Fruit fly (Drosophila melanogaster) whole organism, prepupa: ENCODE results near the gene CG15747.

Experiments
- CG10631 ChIP-seq: fragments of 200-800 bp; sonication (Bioruptor generic); optimal IDR thresholded peaks from 2 replicates; lab custom pipeline; 2016; ENCODE audit warnings: missing biosample characterization, missing genetic modification characterization
- CG10669 ChIP-seq: fragments of 200-800 bp; sonication (Bioruptor generic); optimal IDR thresholded peaks from 3 replicates; lab custom pipeline; 2018; ENCODE audit warnings: missing biosample characterization, mild to moderate bottlenecking, missing genetic modification characterization, moderate library complexity
- CG11294 ChIP-seq: fragments of 200-800 bp; sonication (Bioruptor generic); IDR thresholded peaks from 2 replicates; pipeline ENCODE4 v1.3.6; 2022; ENCODE audit warnings: missing biosample characterization, missing genetic modification characterization
- CG11902 ChIP-seq: fragments of 200-800 bp; sonication (Bioruptor generic); optimal IDR thresholded peaks from 3 replicates; lab custom pipeline; 2016; ENCODE audit warnings: missing biosample characterization, missing genetic modification characterization
- CG15336 ChIP-seq: fragments of 200-800 bp; sonication (Bioruptor generic); IDR thresholded peaks from 2 replicates; pipeline ENCODE4 v1.3.6; 2022; ENCODE audit warnings: missing biosample characterization, missing genetic modification characterization
- CG1621 ChIP-seq: fragments of 200-800 bp; sonication (Bioruptor generic); optimal IDR thresholded peaks from 3 replicates; lab custom pipeline; 2018; ENCODE audit warnings: missing biosample characterization, mild to moderate bottlenecking, missing genetic modification characterization
- CG16779 ChIP-seq: fragments of 200-800 bp; sonication (Bioruptor generic); optimal IDR thresholded peaks from 3 replicates; lab custom pipeline; 2017; ENCODE audit warnings: missing biosample characterization, mild to moderate bottlenecking, missing genetic modification characterization
- CG3032 ChIP-seq: fragments of 200-800 bp; optimal IDR thresholded peaks from 2 replicates; lab custom pipeline; 2019; ENCODE audit warnings: missing biosample characterization, mild to moderate bottlenecking, missing genetic modification characterization, moderate library complexity
- CG31627 ChIP-seq: fragments of 200-800 bp; sonication (Bioruptor generic); optimal IDR thresholded peaks from 3 replicates; lab custom pipeline; 2016; ENCODE audit warnings: missing biosample characterization, missing genetic modification characterization
- CG3919 ChIP-seq: fragments of 200-800 bp; sonication (Bioruptor generic); optimal IDR thresholded peaks from 3 replicates; lab custom pipeline; 2016; ENCODE audit warnings: missing biosample characterization, missing genetic modification characterization
- CG4318 ChIP-seq: fragments of 200-800 bp; sonication (Bioruptor generic); optimal IDR thresholded peaks from 3 replicates; lab custom pipeline; 2017; ENCODE audit warnings: missing biosample characterization, mild to moderate bottlenecking, missing genetic modification characterization
- CG6163 ChIP-seq: fragments of 200-800 bp; sonication (Bioruptor generic); IDR thresholded peaks from 3 replicates; pipeline ENCODE4 v1.3.6; 2022; ENCODE audit warnings: missing biosample characterization, missing genetic modification characterization
- CG6276 ChIP-seq: fragments of 200-800 bp; sonication (Bioruptor generic); optimal IDR thresholded peaks from 2 replicates; lab custom pipeline; 2017; ENCODE audit warnings: missing biosample characterization, mild to moderate bottlenecking, missing genetic modification characterization
- CG6792 ChIP-seq: fragments of 200-800 bp; sonication (Bioruptor generic); optimal IDR thresholded peaks from 3 replicates; lab custom pipeline; 2016; ENCODE audit warnings: missing biosample characterization, missing genetic modification characterization
- CG6808 ChIP-seq: fragments of 200-800 bp; sonication (Bioruptor generic); optimal IDR thresholded peaks from 3 replicates; lab custom pipeline; 2017; ENCODE audit warnings: missing biosample characterization, missing genetic modification characterization, mild to moderate bottlenecking, moderate library complexity, missing genetic modification reagents
- CG6854 ChIP-seq: fragments of 200-800 bp; sonication (Bioruptor generic); optimal IDR thresholded peaks from 2 replicates; lab custom pipeline; 2017; ENCODE audit warnings: missing biosample characterization, mild to moderate bottlenecking, missing genetic modification characterization
- CG8319 ChIP-seq: fragments of 200-800 bp; sonication (Bioruptor generic); optimal IDR thresholded peaks from 3 replicates; lab custom pipeline; 2016; ENCODE audit warnings: missing biosample characterization, missing genetic modification characterization
- CG8632 ChIP-seq: fragments of 200-800 bp; sonication (Bioruptor generic); optimal IDR thresholded peaks from 3 replicates; lab custom pipeline; 2016; ENCODE audit warnings: missing biosample characterization, missing genetic modification characterization
- CG9139 ChIP-seq: fragments of 200-800 bp; sonication (Bioruptor generic); optimal IDR thresholded peaks from 3 replicates; lab custom pipeline; 2017; ENCODE audit warnings: missing biosample characterization, mild to moderate bottlenecking, missing genetic modification characterization
- Eip75B ChIP-seq: fragments of 200-800 bp; sonication (Bioruptor generic); optimal IDR thresholded peaks from 3 replicates; lab custom pipeline; 2016; ENCODE audit warnings: missing biosample characterization, missing genetic modification characterization
- Eip93F ChIP-seq: fragments of 200-800 bp; sonication (Bioruptor generic); optimal IDR thresholded peaks from 2 replicates; lab custom pipeline; 2016; ENCODE audit warnings: missing biosample characterization, mild to moderate bottlenecking, missing genetic modification characterization
- Gug ChIP-seq: fragments of 200-800 bp; sonication (Bioruptor generic); IDR thresholded peaks from 2 replicates; pipeline ENCODE4 v1.3.6; 2022; ENCODE audit warnings: missing biosample characterization, missing genetic modification characterization
- Hr38 ChIP-seq: sonication (Bioruptor generic); optimal IDR thresholded peaks from 2 replicates; lab custom pipeline; 2016; ENCODE audit warnings: missing biosample characterization, missing genetic modification characterization
- Hr39 ChIP-seq: fragments of 200-800 bp; sonication (Bioruptor generic); optimal IDR thresholded peaks from 2 replicates; lab custom pipeline; 2016; ENCODE audit warnings: missing biosample characterization, missing genetic modification characterization
- Lpt ChIP-seq: fragments of 200-800 bp; sonication (Bioruptor generic); optimal IDR thresholded peaks from 3 replicates; lab custom pipeline; 2016; ENCODE audit warnings: missing biosample characterization, missing genetic modification characterization
- Met ChIP-seq: fragments of 200-800 bp; sonication (Bioruptor generic); optimal IDR thresholded peaks from 3 replicates; lab custom pipeline; 2016; ENCODE audit warnings: missing biosample characterization, missing genetic modification characterization
- OdsH ChIP-seq: fragments of 200-800 bp; sonication (Bioruptor generic); optimal IDR thresholded peaks from 3 replicates; lab custom pipeline; 2016; ENCODE audit warnings: missing biosample characterization, missing genetic modification characterization
- Smox ChIP-seq: fragments of 200-800 bp; sonication (Bioruptor generic); optimal IDR thresholded peaks from 3 replicates; lab custom pipeline; 2016; ENCODE audit warnings: missing biosample characterization, missing genetic modification characterization
- Sox102F ChIP-seq: fragments of 200-800 bp; sonication (Bioruptor generic); optimal IDR thresholded peaks from 2 replicates; lab custom pipeline; 2016; ENCODE audit warnings: missing biosample characterization, mild to moderate bottlenecking, missing genetic modification characterization
- Sox14 ChIP-seq: fragments of 200-800 bp; sonication (Bioruptor generic); optimal IDR thresholded peaks from 3 replicates; lab custom pipeline; 2016; ENCODE audit warnings: missing biosample characterization, missing genetic modification characterization
- achi ChIP-seq: fragments of 200-800 bp; sonication (Bioruptor generic); optimal IDR thresholded peaks from 3 replicates; lab custom pipeline; 2016; ENCODE audit warnings: missing biosample characterization, missing genetic modification characterization
- acj6 ChIP-seq: fragments of 200-800 bp; sonication (Bioruptor generic); optimal IDR thresholded peaks from 3 replicates; lab custom pipeline; 2016; ENCODE audit warnings: missing biosample characterization, missing genetic modification characterization
- cyc ChIP-seq: fragments of 200-800 bp; sonication (Bioruptor generic); optimal IDR thresholded peaks from 3 replicates; lab custom pipeline; 2016; ENCODE audit warnings: missing biosample characterization, missing genetic modification characterization
- dac ChIP-seq: fragments of 200-800 bp; sonication (Bioruptor generic); optimal IDR thresholded peaks from 2 replicates; lab custom pipeline; 2017; ENCODE audit warnings: missing biosample characterization, mild to moderate bottlenecking, missing genetic modification characterization
- dsx ChIP-seq: fragments of 200-800 bp; optimal IDR thresholded peaks from 3 replicates; lab custom pipeline; 2019; ENCODE audit warnings: missing biosample characterization, mild to moderate bottlenecking, missing genetic modification characterization, moderate library complexity; ENCODE audit not compliant: poor library complexity, severe bottlenecking
- eg ChIP-seq: fragments of 200-800 bp; sonication (Bioruptor generic); IDR thresholded peaks from 3 replicates; pipeline ENCODE4 v1.3.6; 2022; ENCODE audit warnings: missing biosample characterization, missing genetic modification characterization
- esn ChIP-seq: fragments of 200-800 bp; sonication (Bioruptor generic); optimal IDR thresholded peaks from 2 replicates; lab custom pipeline; 2016; ENCODE audit warnings: missing biosample characterization, mild to moderate bottlenecking, missing genetic modification characterization, moderate library complexity
- fd59A ChIP-seq: fragments of 200-800 bp; sonication (Bioruptor generic); optimal IDR thresholded peaks from 2 replicates; lab custom pipeline; 2017; ENCODE audit warnings: missing biosample characterization, mild to moderate bottlenecking, missing genetic modification characterization, missing genetic modification reagents
- fkh ChIP-seq: fragments of 200-800 bp; sonication (Bioruptor generic); optimal IDR thresholded peaks from 3 replicates; lab custom pipeline; 2017; ENCODE audit warnings: missing biosample characterization, mild to moderate bottlenecking, missing genetic modification characterization, moderate library complexity
- lz ChIP-seq: fragments of 200-800 bp; sonication (Bioruptor generic); optimal IDR thresholded peaks from 3 replicates; lab custom pipeline; 2016; ENCODE audit warnings: missing biosample characterization, missing genetic modification characterization
- net ChIP-seq: fragments of 200-800 bp; sonication (Bioruptor generic); optimal IDR thresholded peaks from 3 replicates; lab custom pipeline; 2016; ENCODE audit warnings: missing biosample characterization, missing genetic modification characterization
- pdm3 ChIP-seq: fragments of 200-800 bp; sonication (Bioruptor generic); optimal IDR thresholded peaks from 3 replicates; lab custom pipeline; 2016; ENCODE audit warnings: missing biosample characterization, missing genetic modification characterization
- salr ChIP-seq, 2 experiments: fragments of 200-800 bp; sonication (Bioruptor generic); optimal IDR thresholded peaks; 3 replicates each; lab custom pipeline; 2016 to 2018; ENCODE audit warnings: missing biosample characterization in 2 of 2, missing genetic modification characterization in 2 of 2, mild to moderate bottlenecking in 1 of 2
- ss ChIP-seq, 2 experiments: fragments of 200-800 bp; sonication (Bioruptor generic); optimal IDR thresholded peaks; 2 replicates in 1 of 2; 3 replicates in 1 of 2; lab custom pipeline; 2017 to 2018; ENCODE audit warnings: mild to moderate bottlenecking in 2 of 2, missing biosample characterization in 2 of 2, missing genetic modification characterization in 2 of 2, moderate library complexity in 1 of 2
- svp ChIP-seq: fragments of 200-800 bp; sonication (Bioruptor generic); peaks from one replicate; lab custom pipeline; 2016; ENCODE audit warnings: missing biosample characterization, missing genetic modification characterization
- topi ChIP-seq: fragments of 200-800 bp; sonication (Bioruptor generic); optimal IDR thresholded peaks from 3 replicates; lab custom pipeline; 2016; ENCODE audit warnings: missing biosample characterization, missing genetic modification characterization
- vri ChIP-seq: fragments of 200-800 bp; sonication (Bioruptor generic); optimal IDR thresholded peaks from 3 replicates; lab custom pipeline; 2016; ENCODE audit warnings: missing biosample characterization, mild to moderate bottlenecking, missing genetic modification characterization

The CG15747 gene

DNA sequence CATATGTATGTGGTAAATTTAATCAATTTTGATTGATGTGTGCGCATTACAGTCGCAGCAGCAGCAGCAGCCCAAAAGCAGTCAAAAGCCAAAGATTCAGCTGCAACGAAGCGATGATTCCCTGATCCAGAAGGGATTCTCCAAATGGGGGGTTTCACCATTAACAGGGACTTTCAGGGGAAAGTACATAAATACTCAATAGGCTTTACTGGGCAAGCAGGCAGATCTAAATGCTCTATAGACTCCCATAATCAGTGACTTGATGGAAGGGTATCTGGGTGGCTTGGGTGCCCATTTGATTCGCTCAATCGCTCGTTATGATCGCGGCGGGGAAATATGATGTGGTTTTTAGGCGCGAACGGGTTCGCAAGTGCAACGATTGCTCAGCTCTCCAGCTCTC, 12.8 kb upstream of the CG15747 start (continued):
- TF ChIP-seq net (GFP tag; lab: Kevin White, UChicago) (no peak), pdm3 (GFP tag; lab: Kevin White, UChicago) (peak; percentile 25), vri (peak; percentile 16), esn (GFP tag; lab: Kevin White, UChicago) (peak; percentile 40), dsx (no peak), Sox102F (peak; percentile 12), cyc (GFP tag; lab: Kevin White, UChicago) (peak; percentile 29), CG11902 (no peak), CG10669 (GFP tag; lab: Kevin White, UChicago) (no peak), achi (GFP tag; lab: Kevin White, UChicago) (no peak), Hr39 (peak; percentile 51), eg (GFP tag; lab: Robert Waterston, UW) (peak; percentile 41; the same call in 1 of the 3 replicates), CG6808 (GFP tag; lab: Kevin White, UChicago) (no peak), CG8632 (GFP tag; lab: Kevin White, UChicago) (no peak), CG15336 (GFP tag; lab: Robert Waterston, UW) (peak; percentile 53), fkh (GFP tag; lab: Kevin White, UChicago) (no peak), CG31627 (GFP tag; lab: Kevin White, UChicago) (peak; percentile 54), acj6 (GFP tag; lab: Kevin White, UChicago) (no peak), CG1621 (tag; lab: Kevin White, UChicago) (no peak), CG9139 (GFP tag; lab: Kevin White, UChicago) (no peak), CG3032 (tag; lab: Kevin White, UChicago) (no peak), CG10631 (GFP tag; lab: Kevin White, UChicago) (no peak), Eip75B (GFP tag; lab: Kevin White, UChicago) (no peak), OdsH (GFP tag; lab: Kevin White, UChicago) (peak; percentile 7), Eip93F (no peak), Met (GFP tag; lab: Kevin White, UChicago) (peak; percentile 49), fd59A (GFP tag; lab: Kevin White, UChicago) (no peak), CG8319 (GFP tag; lab: Kevin White, UChicago) (no peak), Hr38 (GFP tag; lab: Kevin White, UChicago) (no peak), Sox14 (no peak), lz (GFP tag; lab: Kevin White, UChicago) (peak; percentile 47), salr (GFP tag; optimal IDR thresholded peaks at IDR 0.05; lab: Kevin White, UChicago) (no peak), Lpt (GFP tag; lab: Kevin White, UChicago) (no peak)

DNA sequence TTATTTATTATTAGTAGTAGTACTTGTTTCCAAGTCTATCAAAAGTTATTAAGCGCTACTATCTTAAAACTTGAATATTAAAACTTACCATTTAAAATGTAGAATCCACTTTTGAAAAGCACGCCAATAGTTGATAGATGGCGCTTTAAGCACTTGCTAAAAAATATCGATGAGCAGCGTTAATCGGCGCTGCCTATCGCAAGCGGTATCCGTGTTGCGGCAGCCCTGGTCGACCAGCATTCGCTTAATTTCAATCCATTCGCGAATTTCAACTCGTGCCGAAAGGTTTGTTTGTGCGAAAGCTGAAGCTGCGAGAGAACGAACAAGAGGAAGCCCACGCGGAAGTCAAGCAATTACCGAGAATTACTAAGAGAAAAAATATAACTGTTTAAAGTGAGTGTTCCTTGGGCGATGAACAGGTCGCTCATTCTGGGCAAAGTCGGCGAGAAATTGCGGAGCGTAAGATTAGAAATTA, 8.5 kb upstream of the CG15747 start, which contains the start of gene Prx2:
Prx2 (plus strand) TSS at position 253 of the 475 bp plus-strand sequence.
- TF ChIP-seq cyc (GFP tag; lab: Kevin White, UChicago), result peak; percentile 26
- no peak for TF ChIP-seq salr (GFP tag; optimal IDR thresholded peaks at IDR 0.05; lab: Kevin White, UChicago)
- TF ChIP-seq Eip75B (GFP tag; lab: Kevin White, UChicago), result peak; percentile 4
- TF ChIP-seq svp, result peak; percentile 22
- peak; percentile 17 for TF ChIP-seq OdsH (GFP tag; lab: Kevin White, UChicago)
- peak; percentile 44 for TF ChIP-seq CG16779
- no peak for TF ChIP-seq dac (GFP tag; lab: Kevin White, UChicago)
- TF ChIP-seq achi (GFP tag; lab: Kevin White, UChicago), result peak; percentile 26
- 0 out of 3 replicates have a peak, but pooled peaks have one; percentile 24 for TF ChIP-seq eg (GFP tag; lab: Robert Waterston, UW)
- peak; percentile 28 for TF ChIP-seq esn (GFP tag; lab: Kevin White, UChicago)
- TF ChIP-seq CG15336 (GFP tag; lab: Robert Waterston, UW), result peak; percentile 52; the same call in 1 of the 2 replicates
- TF ChIP-seq CG31627 (GFP tag; lab: Kevin White, UChicago), result peak; percentile 23
- 0 out of 2 replicates have a peak, but pooled peaks have one; percentile 9 for TF ChIP-seq Gug
- TF ChIP-seq CG3919 (GFP tag; lab: Kevin White, UChicago), result peak; percentile 39
- peak; percentile 6 for TF ChIP-seq Smox
- peak; percentile 44; the same call in 2 of the 3 replicates for TF ChIP-seq CG6163
- no peak for TF ChIP-seq acj6 (GFP tag; lab: Kevin White, UChicago)
- peak; percentile 64 for TF ChIP-seq vri
- no peak for TF ChIP-seq CG10669 (GFP tag; lab: Kevin White, UChicago)
- TF ChIP-seq topi (GFP tag; lab: Kevin White, UChicago), result peak; percentile 33
- peak; percentile 20 for TF ChIP-seq Sox102F
- peak; percentile 35 for TF ChIP-seq Met (GFP tag; lab: Kevin White, UChicago)
- peak; percentile 15; the same call in 1 of the 2 replicates for TF ChIP-seq CG11294 (GFP tag; lab: Robert Waterston, UW)
- peak; percentile 4 for TF ChIP-seq lz (GFP tag; lab: Kevin White, UChicago)
- peak; percentile 34 for TF ChIP-seq CG6276 (GFP tag; lab: Kevin White, UChicago)
- TF ChIP-seq CG6792 (GFP tag; lab: Kevin White, UChicago), result no peak
- TF ChIP-seq ss (GFP tag; optimal IDR thresholded peaks at IDR 0.05; lab: Kevin White, UChicago), result peak; percentile 0 to 49
- TF ChIP-seq CG11902, result no peak
- TF ChIP-seq net (GFP tag; lab: Kevin White, UChicago), result peak; percentile 60
- TF ChIP-seq CG6854 (GFP tag; lab: Kevin White, UChicago), result peak; percentile 72
- TF ChIP-seq Eip93F, result no peak
- TF ChIP-seq CG6808 (GFP tag; lab: Kevin White, UChicago), result peak; percentile 18
- no peak for TF ChIP-seq CG4318
